Worm (Caenorhabditis elegans): ENCODE measurements around the gene F35E8.9.

- TF ChIP-seq ceh-9 (tag; optimal IDR thresholded peaks at IDR 0.05) (no peak), hlh-8 (tag; optimal IDR thresholded peaks at IDR 0.05) (no peak), eyg-1 (tag; optimal IDR thresholded peaks at IDR 0.05) (no peak), nhr-11 (tag; optimal IDR thresholded peaks at IDR 0.05) (no peak), elt-2 (tag; optimal IDR thresholded peaks at IDR 0.05) (no peak), ama-1 (optimal IDR thresholded peaks at IDR 0.05) (no peak)
Measured at ce11 chrV:15957098-15957497, 39.7 kb upstream of the F35E8.9 start, which contains the start of gene F36G9.3.
